Worm (Caenorhabditis elegans) whole organism, L1 larva: Measurements from ENCODE around the gene F32A5.4.

Source experiments
- C04F5.9 ChIP-seq: sonication (generic microtip); optimal IDR thresholded peaks from 2 replicates; lab custom pipeline; 2016; ENCODE audit warnings: missing genetic modification characterization, missing compliant biosample characterization
- C34B4.2 ChIP-seq: sonication (generic microtip); optimal IDR thresholded peaks from 2 replicates; lab custom pipeline; 2017; ENCODE audit warnings: mild to moderate bottlenecking, missing genetic modification characterization, missing compliant biosample characterization
- F16B12.6 ChIP-seq: fragments of 150-350 bp; optimal IDR thresholded peaks from 2 replicates; lab custom pipeline; 2014; ENCODE audit warnings: missing biosample characterization, missing genetic modification characterization
- aha-1 ChIP-seq: fragments of 150-350 bp; optimal IDR thresholded peaks from 2 replicates; lab custom pipeline; 2014; ENCODE audit warnings: missing biosample characterization, missing genetic modification characterization
- alr-1 ChIP-seq: fragments of 200-800 bp; sonication (Bioruptor generic); optimal IDR thresholded peaks from 2 replicates; lab custom pipeline; 2018; ENCODE audit warnings: borderline replicate concordance, mild to moderate bottlenecking, missing genetic modification characterization, missing compliant biosample characterization
- aly-2 ChIP-seq: fragments of 150-350 bp; optimal IDR thresholded peaks from 2 replicates; lab custom pipeline; 2014; ENCODE audit warnings: missing biosample characterization, missing genetic modification characterization
- ama-1 ChIP-seq: fragments of 150-350 bp; optimal IDR thresholded peaks from 2 replicates; lab custom pipeline; 2014
- blmp-1 ChIP-seq: fragments of 150-350 bp; optimal IDR thresholded peaks from 2 replicates; lab custom pipeline; 2014; ENCODE audit warnings: missing biosample characterization, missing genetic modification characterization
- ceh-63 ChIP-seq: fragments of 200-800 bp; sonication (Bioruptor generic); optimal IDR thresholded peaks from 2 replicates; lab custom pipeline; 2018; ENCODE audit warnings: mild to moderate bottlenecking, missing genetic modification characterization, missing compliant biosample characterization
- ceh-8 ChIP-seq: fragments of 200-800 bp; sonication (Bioruptor generic); optimal IDR thresholded peaks from 2 replicates; lab custom pipeline; 2018; ENCODE audit warnings: mild to moderate bottlenecking, missing genetic modification characterization, moderate library complexity, missing compliant biosample characterization
- ceh-90 ChIP-seq: sonication (generic microtip); optimal IDR thresholded peaks from 2 replicates; lab custom pipeline; 2016; ENCODE audit warnings: missing genetic modification characterization, missing compliant biosample characterization
- dpl-1 ChIP-seq, 3 experiments: fragments of 150-350 bp in 2 of 3; sonication (generic microtip) in 1 of 3; optimal IDR thresholded peaks; 2 replicates each; lab custom pipeline; 2014 to 2017; ENCODE audit warnings: missing biosample characterization in 3 of 3, missing genetic modification characterization in 3 of 3, missing genetic modification reagents in 3 of 3
- egl-13 ChIP-seq: sonication (generic microtip); optimal IDR thresholded peaks from 2 replicates; lab custom pipeline; 2016; ENCODE audit warnings: missing genotype, missing genetic modification reagents, missing genetic modification characterization, missing compliant biosample characterization
- elt-3 ChIP-seq, 6 experiments: fragments of 150-350 bp in 1 of 6; sonication (generic microtip); optimal IDR thresholded peaks; 2 replicates each; lab custom pipeline; 2017 to 2018; ENCODE audit warnings: missing biosample characterization in 6 of 6, missing genetic modification characterization in 6 of 6, inconsistent platforms in 1 of 6
- ets-5 ChIP-seq: fragments of 200-800 bp; sonication (Bioruptor generic); IDR thresholded peaks from 2 replicates; pipeline ENCODE4 v1.3.6; 2022; ENCODE audit warnings: missing genetic modification characterization, missing compliant biosample characterization
- fkh-8 ChIP-seq: sonication (generic microtip); optimal IDR thresholded peaks from 2 replicates; lab custom pipeline; 2016; ENCODE audit warnings: mild to moderate bottlenecking, missing genetic modification characterization, missing compliant biosample characterization
- hpl-2 ChIP-seq: fragments of 150-350 bp; optimal IDR thresholded peaks from 2 replicates; lab custom pipeline; 2014; ENCODE audit warnings: missing biosample characterization, missing genetic modification reagents, missing genetic modification characterization
- irx-1 ChIP-seq: sonication (generic microtip); optimal IDR thresholded peaks from 2 replicates; lab custom pipeline; 2016; ENCODE audit warnings: missing genetic modification characterization, missing compliant biosample characterization
- isw-1 ChIP-seq: fragments of 200-800 bp; sonication (Bioruptor generic); IDR thresholded peaks from 2 replicates; pipeline ENCODE4 v1.3.6; 2022; ENCODE audit warnings: missing genetic modification characterization, missing compliant biosample characterization
- lin-14 ChIP-seq: fragments of 200-800 bp; sonication (Bioruptor generic); optimal IDR thresholded peaks from 2 replicates; lab custom pipeline; 2018; ENCODE audit warnings: mild to moderate bottlenecking, missing genetic modification characterization, moderate library complexity, missing compliant biosample characterization
- lin-39 ChIP-seq: fragments of 150-350 bp; optimal IDR thresholded peaks from 2 replicates; lab custom pipeline; 2014; ENCODE audit warnings: missing biosample characterization, missing genetic modification reagents, missing genetic modification characterization
- lsy-2 ChIP-seq, 2 experiments: fragments of 150-350 bp; optimal IDR thresholded peaks; 2 replicates each; lab custom pipeline; 2014; ENCODE audit warnings: missing biosample characterization in 2 of 2, missing genetic modification characterization in 2 of 2
- mab-9 ChIP-seq: fragments of 200-800 bp; sonication (Bioruptor generic); IDR thresholded peaks from 2 replicates; pipeline ENCODE4 v1.3.6; 2022; ENCODE audit warnings: missing genetic modification reagents, missing genetic modification characterization, missing compliant biosample characterization
- mef-2 ChIP-seq: fragments of 150-350 bp; optimal IDR thresholded peaks from 2 replicates; lab custom pipeline; 2014; ENCODE audit warnings: missing biosample characterization, missing genetic modification characterization
- nhr-12 ChIP-seq: sonication (generic microtip); optimal IDR thresholded peaks from 2 replicates; lab custom pipeline; 2017; ENCODE audit warnings: missing biosample characterization, missing genetic modification characterization
- nhr-19 ChIP-seq: fragments of 200-800 bp; sonication (Bioruptor generic); conservative IDR thresholded peaks from 2 replicates; pipeline ENCODE4 v1.3.6; 2022; ENCODE audit warnings: missing genetic modification characterization, missing compliant biosample characterization
- nhr-20 ChIP-seq: sonication (generic microtip); optimal IDR thresholded peaks from 2 replicates; lab custom pipeline; 2016; ENCODE audit warnings: mild to moderate bottlenecking, missing genetic modification characterization, missing compliant biosample characterization
- nhr-28 ChIP-seq: fragments of 150-350 bp; optimal IDR thresholded peaks from 2 replicates; lab custom pipeline; 2014; ENCODE audit warnings: missing biosample characterization, missing genetic modification characterization
- nhr-71 ChIP-seq: sonication (generic microtip); optimal IDR thresholded peaks from 2 replicates; lab custom pipeline; 2016; ENCODE audit warnings: mild to moderate bottlenecking, missing genetic modification characterization, moderate library complexity, missing compliant biosample characterization
- nhr-77 ChIP-seq: fragments of 150-350 bp; optimal IDR thresholded peaks from 2 replicates; lab custom pipeline; 2014; ENCODE audit warnings: missing biosample characterization, missing genetic modification characterization
- nhr-84 ChIP-seq: sonication (generic microtip); optimal IDR thresholded peaks from 2 replicates; lab custom pipeline; 2017; ENCODE audit warnings: missing biosample characterization, missing genetic modification characterization
- nhr-85 ChIP-seq: sonication (generic microtip); peaks from one replicate; lab custom pipeline; 2016; ENCODE audit warnings: missing genetic modification characterization, inconsistent platforms, missing compliant biosample characterization
- nhr-90 ChIP-seq: sonication (generic microtip); optimal IDR thresholded peaks from 2 replicates; lab custom pipeline; 2016; ENCODE audit warnings: mild to moderate bottlenecking, missing genetic modification characterization, missing compliant biosample characterization; ENCODE audit not compliant: poor library complexity
- pax-3 ChIP-seq: fragments of 200-800 bp; sonication (Bioruptor generic); optimal IDR thresholded peaks from 2 replicates; lab custom pipeline; 2018; ENCODE audit warnings: mild to moderate bottlenecking, missing genetic modification characterization, moderate library complexity, missing compliant biosample characterization
- pqm-1 ChIP-seq: sonication (generic microtip); optimal IDR thresholded peaks from 3 replicates; lab custom pipeline; 2017; ENCODE audit warnings: missing biosample characterization, missing genetic modification characterization
- rnt-1 ChIP-seq: sonication (generic microtip); optimal IDR thresholded peaks from 2 replicates; lab custom pipeline; 2016; ENCODE audit warnings: mild to moderate bottlenecking, missing genetic modification characterization, moderate library complexity, missing compliant biosample characterization
- skn-1 ChIP-seq: fragments of 150-350 bp; optimal IDR thresholded peaks from 2 replicates; lab custom pipeline; 2014; ENCODE audit warnings: missing biosample characterization, missing genetic modification characterization
- snpc-4 ChIP-seq: fragments of 150-350 bp; optimal IDR thresholded peaks from 2 replicates; lab custom pipeline; 2014; ENCODE audit warnings: missing biosample characterization, missing genetic modification characterization
- snu-23 ChIP-seq: sonication (generic microtip); optimal IDR thresholded peaks from 2 replicates; lab custom pipeline; 2016; ENCODE audit warnings: missing genetic modification characterization, missing compliant biosample characterization
- sox-4 ChIP-seq: sonication (generic microtip); optimal IDR thresholded peaks from 2 replicates; lab custom pipeline; 2016; ENCODE audit warnings: missing genetic modification characterization, missing compliant biosample characterization
- sptf-1 ChIP-seq: fragments of 150-350 bp; optimal IDR thresholded peaks from 2 replicates; lab custom pipeline; 2014; ENCODE audit warnings: missing biosample characterization, missing genetic modification characterization
- sup-37 ChIP-seq: fragments of 200-800 bp; sonication (Bioruptor generic); optimal IDR thresholded peaks from 2 replicates; lab custom pipeline; 2018; ENCODE audit warnings: mild to moderate bottlenecking, missing genetic modification characterization, missing compliant biosample characterization
- swsn-7 ChIP-seq: sonication (generic microtip); optimal IDR thresholded peaks from 2 replicates; lab custom pipeline; 2016; ENCODE audit warnings: missing genetic modification characterization, missing compliant biosample characterization
- tbx-2 ChIP-seq: sonication (generic microtip); optimal IDR thresholded peaks from 2 replicates; lab custom pipeline; 2016; ENCODE audit warnings: missing genetic modification characterization, missing compliant biosample characterization
- tlp-1 ChIP-seq: fragments of 150-350 bp; optimal IDR thresholded peaks from 2 replicates; lab custom pipeline; 2014; ENCODE audit warnings: missing biosample characterization, missing genetic modification characterization
- unc-130 ChIP-seq: fragments of 150-350 bp; optimal IDR thresholded peaks from 2 replicates; lab custom pipeline; 2017; ENCODE audit warnings: missing biosample characterization, missing genetic modification characterization, inconsistent platforms
- unc-86 ChIP-seq: sonication (generic microtip); optimal IDR thresholded peaks from 2 replicates; lab custom pipeline; 2016; ENCODE audit warnings: missing genetic modification characterization, missing compliant biosample characterization
- unc-98 ChIP-seq: fragments of 200-800 bp; sonication (Bioruptor generic); IDR thresholded peaks from 2 replicates; pipeline ENCODE4 v1.3.6; 2022; ENCODE audit warnings: missing genetic modification characterization, missing compliant biosample characterization
- vab-15 ChIP-seq: sonication (generic microtip); optimal IDR thresholded peaks from 2 replicates; lab custom pipeline; 2017; ENCODE audit warnings: missing genotype, mild to moderate bottlenecking, missing genetic modification characterization, missing compliant biosample characterization
- xbp-1 ChIP-seq: sonication (generic microtip); optimal IDR thresholded peaks from 2 replicates; lab custom pipeline; 2016; ENCODE audit warnings: missing genetic modification characterization, missing compliant biosample characterization
- zag-1 ChIP-seq: fragments of 150-350 bp; optimal IDR thresholded peaks from 2 replicates; lab custom pipeline; 2014; ENCODE audit warnings: missing biosample characterization, missing genetic modification characterization
- zip-4 ChIP-seq: fragments of 200-800 bp; sonication (Bioruptor generic); optimal IDR thresholded peaks from 2 replicates; lab custom pipeline; 2018; ENCODE audit warnings: mild to moderate bottlenecking, missing genetic modification characterization, moderate library complexity, missing compliant biosample characterization
- ztf-11 ChIP-seq, 2 experiments: sonication (generic microtip); optimal IDR thresholded peaks; 2 replicates each; lab custom pipeline; 2016 to 2017; ENCODE audit warnings: missing genetic modification characterization in 2 of 2, missing biosample characterization in 1 of 2, missing compliant biosample characterization in 1 of 2

Gene F32A5.4

DNA sequence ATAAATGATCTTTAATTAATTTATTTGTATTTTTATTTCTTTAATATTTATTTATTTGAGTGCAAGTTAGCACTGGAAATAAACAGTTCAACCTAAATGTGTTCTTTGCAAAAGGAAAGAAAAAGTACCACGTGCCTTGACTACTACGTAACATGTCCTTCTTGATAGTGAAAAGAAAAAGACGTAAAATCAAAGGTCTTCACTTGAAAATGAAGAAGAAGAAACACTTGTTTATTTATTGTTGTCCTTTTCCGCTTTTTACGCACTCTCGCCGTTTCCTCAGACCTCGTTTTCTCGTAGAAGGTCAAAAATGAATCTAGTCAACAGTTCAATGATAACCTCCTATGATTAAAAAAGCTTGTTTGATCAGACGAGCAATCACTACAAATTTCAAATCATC lies 49.0 kb downstream of the F32A5.4 start (continued):
- no peak for TF ChIP-seq ceh-90 (tag; lab: Kevin White, UChicago)
- no peak for TF ChIP-seq C34B4.2 (tag; lab: Kevin White, UChicago)
- TF ChIP-seq swsn-7 (tag; lab: Kevin White, UChicago) = no peak
- TF ChIP-seq lin-14 (GFP tag; lab: Kevin White, UChicago) = peak; percentile 53
- TF ChIP-seq aly-2 (tag; lab: Kevin White, UChicago) = no peak
- no peak for TF ChIP-seq unc-86 (tag; lab: Kevin White, UChicago)
- TF ChIP-seq skn-1 = no peak
- TF ChIP-seq pqm-1 (tag; lab: Kevin White, UChicago) = no peak
- no peak for TF ChIP-seq aha-1 (tag; lab: Kevin White, UChicago)
- no peak for TF ChIP-seq mef-2
- no peak for TF ChIP-seq C04F5.9 (tag; lab: Kevin White, UChicago)
- TF ChIP-seq snu-23 (GFP tag; lab: Kevin White, UChicago) = peak; percentile 16
- TF ChIP-seq nhr-90 (tag; lab: Kevin White, UChicago) = no peak
- 0 out of 2 replicates have a peak, but pooled peaks have one; percentile 5 for TF ChIP-seq nhr-19
- TF ChIP-seq ama-1 (lab: Kevin White, UChicago) = no peak
- no peak for TF ChIP-seq nhr-85 (tag; lab: Kevin White, UChicago)
- no peak for TF ChIP-seq hpl-2 (GFP tag; lab: Kevin White, UChicago)
- no peak for TF ChIP-seq sptf-1
- TF ChIP-seq nhr-28 (tag; lab: Kevin White, UChicago) = no peak
- TF ChIP-seq nhr-20 (tag; lab: Kevin White, UChicago) = peak; percentile 61
- no peak for TF ChIP-seq ets-5 (GFP tag; lab: Robert Waterston, UW)
- no peak for TF ChIP-seq irx-1 (tag; lab: Kevin White, UChicago)
- no peak for TF ChIP-seq nhr-84 (tag; lab: Kevin White, UChicago)
- TF ChIP-seq alr-1 = no peak
- TF ChIP-seq mab-9 (GFP tag; lab: Robert Waterston, UW) = no peak
- TF ChIP-seq nhr-77 (tag; lab: Kevin White, UChicago) = no peak
- no peak for TF ChIP-seq lin-39 (tag; lab: Kevin White, UChicago)
- TF ChIP-seq sox-4 (tag; lab: Kevin White, UChicago) = no peak
- TF ChIP-seq ztf-11 (tag; optimal IDR thresholded peaks at IDR 0.05; lab: Kevin White, UChicago) = no peak
- TF ChIP-seq nhr-71 (tag; lab: Kevin White, UChicago) = peak; percentile 33
- no peak for TF ChIP-seq tlp-1 (tag; lab: Kevin White, UChicago)
- no peak for TF ChIP-seq unc-130 (tag; lab: Kevin White, UChicago)
- TF ChIP-seq fkh-8 (tag; lab: Kevin White, UChicago) = no peak
- TF ChIP-seq F16B12.6 (tag; lab: Kevin White, UChicago) = no peak
- no peak for TF ChIP-seq snpc-4 (tag; lab: Kevin White, UChicago)
- TF ChIP-seq egl-13 (tag; lab: Kevin White, UChicago) = no peak
- no peak for TF ChIP-seq zag-1 (tag; lab: Kevin White, UChicago)
- no peak for TF ChIP-seq nhr-12
- TF ChIP-seq unc-98 = no peak
- TF ChIP-seq ceh-63 (GFP tag; lab: Kevin White, UChicago) = no peak

ce11 chrII:7279808-7280207 lies 50.9 kb downstream of the F32A5.4 start:
- TF ChIP-seq rnt-1 (tag; lab: Kevin White, UChicago) = no peak
- no peak for TF ChIP-seq pax-3 (tag; lab: Kevin White, UChicago)
- peak; percentile 67 for TF ChIP-seq blmp-1 (tag; lab: Kevin White, UChicago)
- no peak for TF ChIP-seq ceh-8 (GFP tag; lab: Kevin White, UChicago)
- peak; percentile 42 for TF ChIP-seq nhr-19
- peak; percentile 25 for TF ChIP-seq tbx-2 (tag; lab: Kevin White, UChicago)
- no peak for TF ChIP-seq zip-4 (GFP tag; lab: Kevin White, UChicago)
- peak; percentile 30 for TF ChIP-seq lin-14 (GFP tag; lab: Kevin White, UChicago)
- no peak for TF ChIP-seq ztf-11 (tag; optimal IDR thresholded peaks at IDR 0.05; lab: Kevin White, UChicago)
- TF ChIP-seq C34B4.2 (tag; lab: Kevin White, UChicago) = no peak
- no peak for TF ChIP-seq lsy-2 (tag; optimal IDR thresholded peaks at IDR 0.05; lab: Kevin White, UChicago)
- TF ChIP-seq vab-15 (tag; lab: Kevin White, UChicago) = no peak
- TF ChIP-seq pqm-1 (tag; lab: Kevin White, UChicago) = no peak
- no peak for TF ChIP-seq egl-13 (tag; lab: Kevin White, UChicago)
- peak; percentile 76 for TF ChIP-seq nhr-20 (tag; lab: Kevin White, UChicago)
- peak in 2 of 6 experiments; percentile 29 to 63 for TF ChIP-seq elt-3 (tag; optimal IDR thresholded peaks at IDR 0.05; lab: Kevin White, UChicago)
- TF ChIP-seq nhr-90 (tag; lab: Kevin White, UChicago) = peak; percentile 22
- TF ChIP-seq isw-1 (GFP tag; lab: Robert Waterston, UW) = no peak
- TF ChIP-seq sup-37 (GFP tag; lab: Kevin White, UChicago) = no peak
- peak; percentile 37 for TF ChIP-seq snu-23 (GFP tag; lab: Kevin White, UChicago)
- TF ChIP-seq xbp-1 (tag; lab: Kevin White, UChicago) = no peak
- TF ChIP-seq hpl-2 (GFP tag; lab: Kevin White, UChicago) = no peak
- peak; percentile 61 for TF ChIP-seq nhr-71 (tag; lab: Kevin White, UChicago)
- TF ChIP-seq snpc-4 (tag; lab: Kevin White, UChicago) = no peak
- no peak for TF ChIP-seq dpl-1 (GFP tag; optimal IDR thresholded peaks at IDR 0.05; lab: Kevin White, UChicago)
